Fruit fly (Drosophila melanogaster) whole organism, adult: ENCODE data around the gene crm.

Experiments used
- CG11617 ChIP-seq: fragments of 200-800 bp; sonication (Bioruptor generic); optimal IDR thresholded peaks from 2 replicates; lab custom pipeline; 2017; ENCODE audit warnings: mild to moderate bottlenecking, missing biosample characterization, missing genetic modification reagents, missing genetic modification characterization
- CG12768 ChIP-seq: fragments of 200-800 bp; sonication (Bioruptor generic); optimal IDR thresholded peaks from 2 replicates; lab custom pipeline; 2017; ENCODE audit warnings: missing biosample characterization, missing genetic modification characterization, mild to moderate bottlenecking, moderate library complexity, missing genetic modification reagents
- CG14711 ChIP-seq: fragments of 200-800 bp; sonication (Bioruptor generic); optimal IDR thresholded peaks from 2 replicates; lab custom pipeline; 2018; ENCODE audit warnings: missing biosample characterization, mild to moderate bottlenecking, missing genetic modification characterization, moderate library complexity
- CG1620 ChIP-seq: fragments of 200-800 bp; sonication (Bioruptor generic); optimal IDR thresholded peaks from 2 replicates; lab custom pipeline; 2016; ENCODE audit warnings: missing biosample characterization, missing genetic modification characterization
- CG33017 ChIP-seq: fragments of 200-800 bp; sonication (Bioruptor generic); optimal IDR thresholded peaks from 2 replicates; lab custom pipeline; 2018; ENCODE audit warnings: missing biosample characterization, mild to moderate bottlenecking, missing genetic modification characterization, moderate library complexity
- CG5204 ChIP-seq: fragments of 200-800 bp; sonication (Bioruptor generic); optimal IDR thresholded peaks from 2 replicates; lab custom pipeline; 2016; ENCODE audit warnings: missing biosample characterization, missing genetic modification characterization
- CG7045 ChIP-seq: fragments of 200-800 bp; sonication (Bioruptor generic); optimal IDR thresholded peaks from 2 replicates; lab custom pipeline; 2017; ENCODE audit warnings: missing biosample characterization, mild to moderate bottlenecking, missing genetic modification characterization
- CG7101 ChIP-seq: fragments of 200-800 bp; sonication (Bioruptor generic); optimal IDR thresholded peaks from 2 replicates; lab custom pipeline; 2018; ENCODE audit warnings: missing biosample characterization, mild to moderate bottlenecking, missing genetic modification characterization, moderate library complexity
- Clk ChIP-seq: fragments of 200-800 bp; sonication (Bioruptor generic); optimal IDR thresholded peaks from 2 replicates; lab custom pipeline; 2017; ENCODE audit warnings: missing biosample characterization, missing genetic modification characterization
- Crg-1 ChIP-seq: fragments of 200-800 bp; sonication (Bioruptor generic); optimal IDR thresholded peaks from 2 replicates; lab custom pipeline; 2016; ENCODE audit warnings: missing biosample characterization, missing genetic modification characterization
- Hr96 ChIP-seq: fragments of 200-800 bp; sonication (Bioruptor generic); optimal IDR thresholded peaks from 2 replicates; lab custom pipeline; 2016; ENCODE audit warnings: missing biosample characterization, missing genetic modification characterization
- Mnt ChIP-seq: fragments of 200-800 bp; sonication (Bioruptor generic); optimal IDR thresholded peaks from 2 replicates; lab custom pipeline; 2016; ENCODE audit warnings: missing biosample characterization, mild to moderate bottlenecking, missing genetic modification characterization
- bab1 ChIP-seq: fragments of 200-800 bp; sonication (Bioruptor generic); optimal IDR thresholded peaks from 3 replicates; lab custom pipeline; 2019; ENCODE audit warnings: missing biosample characterization, mild to moderate bottlenecking, missing genetic modification characterization, moderate library complexity
- cic ChIP-seq: fragments of 200-800 bp; sonication (Bioruptor generic); optimal IDR thresholded peaks from 2 replicates; lab custom pipeline; 2017; ENCODE audit warnings: missing biosample characterization, mild to moderate bottlenecking, missing genetic modification characterization, moderate library complexity
- cnc ChIP-seq, 2 experiments: fragments of >200 bp; optimal IDR thresholded peaks; 2 replicates each; lab custom pipeline; 2017
- kay ChIP-seq: fragments of 200-800 bp; sonication (Bioruptor generic); peaks from one replicate; lab custom pipeline; 2016; ENCODE audit warnings: missing biosample characterization, missing genetic modification characterization, borderline replicate concordance
- ovo ChIP-seq: fragments of 200-800 bp; sonication (Bioruptor generic); optimal IDR thresholded peaks from 2 replicates; lab custom pipeline; 2016; ENCODE audit warnings: missing biosample characterization, missing genetic modification characterization
- pad ChIP-seq: fragments of 200-800 bp; sonication (Bioruptor generic); optimal IDR thresholded peaks from 3 replicates; lab custom pipeline; 2017; ENCODE audit warnings: missing biosample characterization, missing genetic modification characterization, mild to moderate bottlenecking, moderate library complexity, missing genetic modification reagents
- tj ChIP-seq: fragments of 200-800 bp; sonication (Bioruptor generic); optimal IDR thresholded peaks from 3 replicates; lab custom pipeline; 2017; ENCODE audit warnings: missing biosample characterization, mild to moderate bottlenecking, missing genetic modification characterization, moderate library complexity
- toe ChIP-seq: fragments of 200-800 bp; sonication (Bioruptor generic); optimal IDR thresholded peaks from 2 replicates; lab custom pipeline; 2016; ENCODE audit warnings: missing biosample characterization, missing genetic modification characterization

crm gene

dm6 chrX:2765440-2765839 is 26.9 kb upstream of the crm start:
- TF ChIP-seq kay (no peak), CG12768 (GFP tag; lab: Kevin White, UChicago) (no peak), pad (GFP tag; lab: Kevin White, UChicago) (no peak), CG33017 (tag; lab: Kevin White, UChicago) (no peak), toe (GFP tag; lab: Kevin White, UChicago) (no peak), CG5204 (GFP tag; lab: Kevin White, UChicago) (no peak), cic (GFP tag; lab: Kevin White, UChicago) (no peak), cnc (optimal IDR thresholded peaks at IDR 0.05; lab: Kevin White, UChicago) (no peak), Crg-1 (GFP tag; lab: Kevin White, UChicago) (no peak), CG14711 (tag; lab: Kevin White, UChicago) (no peak), CG11617 (GFP tag; lab: Kevin White, UChicago) (no peak), CG1620 (GFP tag; lab: Kevin White, UChicago) (no peak)

dm6 chrX:2761198-2761597 is 22.6 kb upstream of the crm start:
- TF ChIP-seq Mnt (GFP tag; lab: Kevin White, UChicago) (no peak), CG11617 (GFP tag; lab: Kevin White, UChicago) (no peak), tj (GFP tag; lab: Kevin White, UChicago) (no peak), Clk (no peak), CG7101 (no peak), CG5204 (GFP tag; lab: Kevin White, UChicago) (no peak), toe (GFP tag; lab: Kevin White, UChicago) (no peak), cnc (optimal IDR thresholded peaks at IDR 0.05; lab: Kevin White, UChicago) (no peak)

dm6 chrX:2757400-2757799 is 18.8 kb upstream of the crm start:
- no peak for TF ChIP-seq Mnt (GFP tag; lab: Kevin White, UChicago)
- TF ChIP-seq Clk = no peak
- no peak for TF ChIP-seq pad (GFP tag; lab: Kevin White, UChicago)
- TF ChIP-seq bab1 (GFP tag; lab: Kevin White, UChicago) = no peak
- no peak for TF ChIP-seq CG33017 (tag; lab: Kevin White, UChicago)
- TF ChIP-seq Hr96 = no peak
- TF ChIP-seq Crg-1 (GFP tag; lab: Kevin White, UChicago) = no peak
- no peak for TF ChIP-seq CG7101
- TF ChIP-seq ovo (GFP tag; lab: Kevin White, UChicago) = no peak
- no peak for TF ChIP-seq cic (GFP tag; lab: Kevin White, UChicago)
- no peak for TF ChIP-seq CG7045 (GFP tag; lab: Kevin White, UChicago)

dm6 chrX:2749693-2750092 is 11.1 kb upstream of the crm start:
- no peak for TF ChIP-seq CG14711 (tag; lab: Kevin White, UChicago)

dm6 chrX:2744042-2744441 is 5.5 kb upstream of the crm start, which contains the start of gene Syx4:
Gene Syx4 (minus strand): TSS chrX:2744076.
- TF ChIP-seq bab1 (GFP tag; lab: Kevin White, UChicago) (peak; percentile 57), cnc (optimal IDR thresholded peaks at IDR 0.05; lab: Kevin White, UChicago) (no peak), CG12768 (GFP tag; lab: Kevin White, UChicago) (peak; percentile 88), ovo (GFP tag; lab: Kevin White, UChicago) (peak; percentile 17), toe (GFP tag; lab: Kevin White, UChicago) (peak; percentile 56), CG33017 (tag; lab: Kevin White, UChicago) (peak; percentile 95), CG7045 (GFP tag; lab: Kevin White, UChicago) (peak; percentile 90), Crg-1 (GFP tag; lab: Kevin White, UChicago) (peak; percentile 80), Hr96 (peak; percentile 84), CG11617 (GFP tag; lab: Kevin White, UChicago) (peak; percentile 91), CG1620 (GFP tag; lab: Kevin White, UChicago) (peak; percentile 47), CG5204 (GFP tag; lab: Kevin White, UChicago) (peak; percentile 75), CG7101 (peak; percentile 97), pad (GFP tag; lab: Kevin White, UChicago) (peak; percentile 82), kay (peak; percentile 90), cic (GFP tag; lab: Kevin White, UChicago) (peak; percentile 81), Mnt (GFP tag; lab: Kevin White, UChicago) (peak; percentile 85), Clk (peak; percentile 77), CG14711 (tag; lab: Kevin White, UChicago) (peak; percentile 93), tj (GFP tag; lab: Kevin White, UChicago) (peak; percentile 67)

- TF ChIP-seq ovo (GFP tag; lab: Kevin White, UChicago) (no peak), cic (GFP tag; lab: Kevin White, UChicago) (no peak), CG5204 (GFP tag; lab: Kevin White, UChicago) (no peak), CG14711 (tag; lab: Kevin White, UChicago) (no peak), CG7101 (no peak), Mnt (GFP tag; lab: Kevin White, UChicago) (no peak), Crg-1 (GFP tag; lab: Kevin White, UChicago) (no peak), CG33017 (tag; lab: Kevin White, UChicago) (no peak), Clk (no peak), CG12768 (GFP tag; lab: Kevin White, UChicago) (no peak), toe (GFP tag; lab: Kevin White, UChicago) (no peak), Hr96 (no peak), bab1 (GFP tag; lab: Kevin White, UChicago) (no peak), kay (no peak), CG1620 (GFP tag; lab: Kevin White, UChicago) (no peak), cnc (optimal IDR thresholded peaks at IDR 0.05; lab: Kevin White, UChicago) (no peak), pad (GFP tag; lab: Kevin White, UChicago) (no peak)
Observed at dm6 chrX:2743601-2744000, 5.0 kb upstream of the crm start.
